Fruit fly (Drosophila melanogaster) whole organism, prepupa: ENCODE data around the gene msl-2.

ENCODE experiments used
- CG10669 ChIP-seq: fragments of 200-800 bp; sonication (Bioruptor generic); optimal IDR thresholded peaks from 3 replicates; lab custom pipeline; 2018; ENCODE audit warnings: missing biosample characterization, mild to moderate bottlenecking, missing genetic modification characterization, moderate library complexity
- CG32006 ChIP-seq: fragments of 200-800 bp; sonication (Bioruptor generic); optimal IDR thresholded peaks from 3 replicates; lab custom pipeline; 2017; ENCODE audit warnings: missing biosample characterization, mild to moderate bottlenecking, missing genetic modification characterization
- CG34406 ChIP-seq: fragments of 200-800 bp; sonication (Bioruptor generic); optimal IDR thresholded peaks from 3 replicates; lab custom pipeline; 2016; ENCODE audit warnings: missing biosample characterization, missing genetic modification characterization
- CG8119 ChIP-seq: fragments of 200-800 bp; sonication (Bioruptor generic); IDR thresholded peaks from 3 replicates; pipeline ENCODE4 v1.3.6; 2022; ENCODE audit warnings: missing biosample characterization, missing genetic modification characterization
- CG8319 ChIP-seq: fragments of 200-800 bp; sonication (Bioruptor generic); optimal IDR thresholded peaks from 3 replicates; lab custom pipeline; 2016; ENCODE audit warnings: missing biosample characterization, missing genetic modification characterization
- Sox102F ChIP-seq: fragments of 200-800 bp; sonication (Bioruptor generic); optimal IDR thresholded peaks from 2 replicates; lab custom pipeline; 2016; ENCODE audit warnings: missing biosample characterization, mild to moderate bottlenecking, missing genetic modification characterization
- Sox14 ChIP-seq: fragments of 200-800 bp; sonication (Bioruptor generic); optimal IDR thresholded peaks from 3 replicates; lab custom pipeline; 2016; ENCODE audit warnings: missing biosample characterization, missing genetic modification characterization
- acj6 ChIP-seq: fragments of 200-800 bp; sonication (Bioruptor generic); optimal IDR thresholded peaks from 3 replicates; lab custom pipeline; 2016; ENCODE audit warnings: missing biosample characterization, missing genetic modification characterization
- esn ChIP-seq: fragments of 200-800 bp; sonication (Bioruptor generic); optimal IDR thresholded peaks from 2 replicates; lab custom pipeline; 2016; ENCODE audit warnings: missing biosample characterization, mild to moderate bottlenecking, missing genetic modification characterization, moderate library complexity
- salr ChIP-seq, 2 experiments: fragments of 200-800 bp; sonication (Bioruptor generic); optimal IDR thresholded peaks; 3 replicates each; lab custom pipeline; 2016 to 2018; ENCODE audit warnings: missing biosample characterization in 2 of 2, missing genetic modification characterization in 2 of 2, mild to moderate bottlenecking in 1 of 2

dm6 chr2L:3466846-3467245, 934 bp upstream of the msl-2 start:
- no peak for TF ChIP-seq salr (GFP tag; optimal IDR thresholded peaks at IDR 0.05; lab: Kevin White, UChicago)
- TF ChIP-seq CG34406 (GFP tag; lab: Kevin White, UChicago), result no peak
- TF ChIP-seq Sox14 (GFP tag; lab: Kevin White, UChicago), result no peak
- no peak for TF ChIP-seq esn (GFP tag; lab: Kevin White, UChicago)
- TF ChIP-seq Sox102F (GFP tag; lab: Kevin White, UChicago), result no peak
- TF ChIP-seq CG32006 (GFP tag; lab: Kevin White, UChicago), result no peak
- no peak for TF ChIP-seq acj6
- no peak for TF ChIP-seq CG8319 (GFP tag; lab: Kevin White, UChicago)
- no peak for TF ChIP-seq CG8119 (GFP tag; lab: Robert Waterston, UW)
- no peak for TF ChIP-seq CG10669 (GFP tag; lab: Kevin White, UChicago)
